Worm (Caenorhabditis elegans) whole organism, L2 larva: ENCODE data around the gene K11H12.10.

Experiments
- ama-1 ChIP-seq: fragments of 150-350 bp; optimal IDR thresholded peaks from 2 replicates; lab custom pipeline; 2018; ENCODE audit warnings: inconsistent platforms
- mbf-1 ChIP-seq: sonication (generic microtip); optimal IDR thresholded peaks from 2 replicates; lab custom pipeline; 2017; ENCODE audit warnings: missing biosample characterization, missing genetic modification characterization
- mdl-1 ChIP-seq, 2 experiments: fragments of 150-350 bp in 1 of 2; sonication (generic microtip) in 1 of 2; optimal IDR thresholded peaks; 2 replicates each; lab custom pipeline; 2017; ENCODE audit warnings: missing biosample characterization in 2 of 2, missing genetic modification characterization in 2 of 2
- nhr-77 ChIP-seq: fragments of 150-350 bp; optimal IDR thresholded peaks from 2 replicates; lab custom pipeline; 2014; ENCODE audit warnings: missing biosample characterization, missing genetic modification characterization
- peb-1 ChIP-seq: fragments of 150-350 bp; optimal IDR thresholded peaks from 2 replicates; lab custom pipeline; 2014; ENCODE audit warnings: missing biosample characterization, missing genetic modification characterization
- skn-1 ChIP-seq: sonication (generic microtip); optimal IDR thresholded peaks from 2 replicates; lab custom pipeline; 2017; ENCODE audit warnings: missing biosample characterization, missing genetic modification characterization
- unc-39 ChIP-seq: fragments of 150-350 bp; optimal IDR thresholded peaks from 2 replicates; lab custom pipeline; 2014; ENCODE audit warnings: missing biosample characterization, missing genetic modification characterization
- zag-1 ChIP-seq: fragments of 150-350 bp; optimal IDR thresholded peaks from 2 replicates; lab custom pipeline; 2014; ENCODE audit warnings: missing biosample characterization, missing genetic modification characterization

DNA sequence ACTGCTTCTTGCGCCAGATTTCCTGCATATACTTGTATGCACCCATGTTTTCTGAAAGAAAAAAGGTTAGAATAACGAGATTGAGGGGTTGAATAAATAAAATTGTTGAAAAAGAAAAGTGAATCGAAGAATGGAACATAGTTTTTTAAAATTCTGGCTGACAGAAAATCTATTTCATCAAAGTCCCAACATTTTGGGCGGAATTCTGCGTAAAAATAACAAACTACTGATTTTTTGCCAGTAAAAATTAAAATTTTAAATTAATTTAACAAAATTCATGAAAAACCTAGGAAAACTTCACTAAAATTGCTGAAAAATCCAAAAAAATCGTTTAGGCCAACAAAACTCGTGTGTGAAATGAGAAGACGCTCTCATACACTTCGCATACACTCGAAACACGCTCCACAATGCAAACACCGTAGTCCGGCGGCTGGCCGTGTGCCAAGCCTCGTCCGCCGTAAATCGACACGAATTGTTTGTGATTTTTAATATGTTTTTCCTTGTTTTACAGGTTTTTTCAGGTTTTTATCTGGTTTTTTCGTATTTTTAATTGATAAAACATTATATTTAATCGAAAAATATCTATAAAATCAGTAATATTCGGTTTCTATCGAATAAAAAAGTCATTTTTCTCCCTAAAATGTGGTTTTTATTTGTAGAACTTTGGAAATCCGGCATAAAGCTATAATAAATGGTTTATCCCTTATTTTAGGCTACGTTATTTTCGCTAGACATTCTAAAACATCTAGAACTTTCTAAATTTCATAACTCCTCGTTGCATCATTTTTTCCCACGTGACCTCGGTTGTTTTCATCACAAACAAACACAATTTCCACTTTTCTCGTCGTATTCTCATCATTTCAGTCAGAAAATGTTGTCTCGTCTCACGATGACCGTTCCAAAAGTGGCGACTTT, 21.1 kb upstream of the K11H12.10 start, which contains the start of the genes rpl-15 and K11H12.8:
- TF ChIP-seq skn-1 (tag; lab: Kevin White, UChicago) (peak; percentile 94), peb-1 (tag; lab: Kevin White, UChicago) (no peak), mbf-1 (tag; lab: Kevin White, UChicago) (peak; percentile 68), unc-39 (tag; lab: Kevin White, UChicago) (peak; percentile 42), ama-1 (peak; percentile 90), nhr-77 (tag; lab: Kevin White, UChicago) (peak; percentile 95), mdl-1 (tag; optimal IDR thresholded peaks at IDR 0.05; lab: Kevin White, UChicago) (peak; percentile 56 to 98), zag-1 (tag; lab: Kevin White, UChicago) (peak; percentile 99)
